Worm (Caenorhabditis elegans): ENCODE data around the gene pin-2.

The pin-2 gene

DNA sequence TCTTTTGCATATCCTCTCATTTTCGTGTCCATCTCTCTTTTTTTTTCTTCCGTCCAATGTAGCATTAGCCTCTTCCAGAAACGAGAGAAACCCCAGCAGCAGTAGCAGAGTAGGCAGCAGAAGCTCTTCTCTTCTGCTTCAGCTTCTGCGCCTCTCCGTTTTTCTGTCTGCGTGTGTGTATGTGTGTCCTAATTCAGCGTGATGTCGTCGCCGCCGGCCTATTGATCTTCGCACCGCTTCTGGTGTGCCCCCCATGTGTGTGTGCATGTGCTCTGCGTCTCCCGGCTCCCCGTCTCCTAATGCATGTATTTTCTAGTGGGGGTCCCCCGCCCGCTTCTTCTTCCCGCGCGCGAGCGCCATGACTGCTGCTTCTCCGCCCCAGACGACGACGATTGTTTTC, 22.2 kb upstream of the pin-2 start (continued):
- no peak for TF ChIP-seq B0019.2 (GFP tag; conservative IDR thresholded peaks at IDR 0.05)
- TF ChIP-seq ceh-91 (GFP tag; IDR thresholded peaks at IDR 0.05), result no peak
- no peak for TF ChIP-seq nhr-27 (tag; optimal IDR thresholded peaks at IDR 0.05)
- TF ChIP-seq T26A5.8 (tag; optimal IDR thresholded peaks at IDR 0.05), result no peak
- no peak for TF ChIP-seq nhr-80 (tag; optimal IDR thresholded peaks at IDR 0.05)
- no peak for TF ChIP-seq hmg-20 (GFP tag; IDR thresholded peaks at IDR 0.05)
- peak; percentile 3 for TF ChIP-seq somi-1 (GFP tag; optimal IDR thresholded peaks at IDR 0.05)
- TF ChIP-seq lin-35 (GFP tag; optimal IDR thresholded peaks at IDR 0.05), result peak in 1 of 3 experiments; percentile 41
- peak; percentile 39 for TF ChIP-seq mcd-1 (GFP tag; IDR thresholded peaks at IDR 0.05)
- no peak for TF ChIP-seq sea-2 (GFP tag; IDR thresholded peaks at IDR 0.05)
- no peak for TF ChIP-seq lag-1 (GFP tag; IDR thresholded peaks at IDR 0.05)
- TF ChIP-seq cebp-2 (GFP tag; IDR thresholded peaks at IDR 0.05), result no peak
- no peak for TF ChIP-seq snpc-4 (GFP tag; optimal IDR thresholded peaks at IDR 0.05)
- peak in 1 of 4 experiments; percentile 22 for TF ChIP-seq snpc-4 (tag; optimal IDR thresholded peaks at IDR 0.05)
- TF ChIP-seq egrh-3 (GFP tag; IDR thresholded peaks at IDR 0.05), result peak; percentile 76
- no peak for TF ChIP-seq lsl-1 (GFP tag; optimal IDR thresholded peaks at IDR 0.05)
- no peak for TF ChIP-seq ceh-40 (GFP tag; IDR thresholded peaks at IDR 0.05)
- no peak for TF ChIP-seq cebp-1 (GFP tag; IDR thresholded peaks at IDR 0.05)
- peak; percentile 58 for TF ChIP-seq cebp-1 (tag; optimal IDR thresholded peaks at IDR 0.05)
- peak; percentile 97 for TF ChIP-seq zfh-2 (GFP tag; conservative IDR thresholded peaks at IDR 0.05)
- 0 out of 2 replicates have a peak, but pooled peaks have one; percentile 57 for TF ChIP-seq pbrm-1 (GFP tag; IDR thresholded peaks at IDR 0.05)
- TF ChIP-seq zim-3 (tag; optimal IDR thresholded peaks at IDR 0.05), result peak; percentile 24
- no peak for TF ChIP-seq Y53F4B.3 (GFP tag; IDR thresholded peaks at IDR 0.05)
- TF ChIP-seq K12H6.12 (tag; optimal IDR thresholded peaks at IDR 0.05), result peak; percentile 73
- TF ChIP-seq nfyb-1 (GFP tag; IDR thresholded peaks at IDR 0.05), result no peak
- TF ChIP-seq mes-4 (tag; optimal IDR thresholded peaks at IDR 0.05), result no peak
- TF ChIP-seq F52B5.7 (tag; optimal IDR thresholded peaks at IDR 0.05), result no peak
- TF ChIP-seq hmg-1.2 (GFP tag; IDR thresholded peaks at IDR 0.05), result 0 out of 2 replicates have a peak, but pooled peaks have one; percentile 26

DNA sequence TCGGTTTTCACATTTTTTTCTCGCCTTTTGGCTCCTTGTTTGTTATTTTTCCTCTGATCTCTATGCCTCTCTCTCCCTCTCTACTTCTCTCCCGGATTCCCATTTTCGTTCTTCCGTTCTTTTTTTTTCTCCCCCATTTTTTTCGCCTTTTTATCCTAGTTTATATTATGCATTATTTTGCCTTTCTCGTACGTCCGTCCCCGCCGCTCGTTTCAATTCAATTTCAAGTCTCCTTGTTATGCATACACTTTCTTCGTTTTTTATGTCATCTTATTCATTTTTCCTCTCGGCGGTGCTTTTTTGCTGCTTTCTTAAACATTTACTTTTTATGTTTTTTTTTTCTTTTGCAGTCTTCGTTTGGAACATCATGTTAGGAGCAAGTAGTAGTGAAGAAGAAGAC, 20.1 kb upstream of the pin-2 start, which contains the start of gene unc-31:
Gene unc-31, plus strand, starts transcription at position 349 of the 400 bp plus-strand sequence.
- TF ChIP-seq ztf-18 (tag; optimal IDR thresholded peaks at IDR 0.05) (no peak), nfya-2 (GFP tag; IDR thresholded peaks at IDR 0.05) (no peak), K12H6.12 (tag; optimal IDR thresholded peaks at IDR 0.05) (no peak), mes-4 (tag; optimal IDR thresholded peaks at IDR 0.05) (no peak)

DNA sequence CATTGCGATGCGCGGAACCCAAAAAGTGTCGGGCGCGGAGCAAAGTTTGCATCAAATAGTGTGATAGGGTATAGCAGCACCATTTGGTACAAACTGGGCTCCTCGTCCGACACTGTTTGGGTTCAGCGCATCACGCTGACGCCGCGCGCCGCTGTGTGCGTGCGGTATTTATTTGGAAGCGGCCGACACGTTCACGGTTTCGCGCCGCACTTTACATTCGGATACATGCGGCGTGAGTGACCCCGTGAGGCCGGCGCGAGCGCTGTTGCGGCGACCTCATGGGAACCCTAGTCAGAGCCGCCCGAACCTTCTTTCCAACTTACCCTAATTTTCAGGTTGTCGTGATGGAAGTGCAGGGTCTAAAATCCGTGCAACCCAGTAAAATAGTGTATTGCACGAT, 12.7 kb upstream of the pin-2 start:
- TF ChIP-seq zfh-2 (GFP tag; conservative IDR thresholded peaks at IDR 0.05) (peak; percentile 89), egrh-3 (GFP tag; IDR thresholded peaks at IDR 0.05) (peak; percentile 39; the same call in 1 of the 2 replicates), rpc-1 (optimal IDR thresholded peaks at IDR 0.05) (no peak), rpc-1 (tag; optimal IDR thresholded peaks at IDR 0.05) (no peak), snpc-4 (GFP tag; optimal IDR thresholded peaks at IDR 0.05) (no peak), snpc-4 (tag; optimal IDR thresholded peaks at IDR 0.05) (peak in 1 of 4 experiments; percentile 46)

DNA sequence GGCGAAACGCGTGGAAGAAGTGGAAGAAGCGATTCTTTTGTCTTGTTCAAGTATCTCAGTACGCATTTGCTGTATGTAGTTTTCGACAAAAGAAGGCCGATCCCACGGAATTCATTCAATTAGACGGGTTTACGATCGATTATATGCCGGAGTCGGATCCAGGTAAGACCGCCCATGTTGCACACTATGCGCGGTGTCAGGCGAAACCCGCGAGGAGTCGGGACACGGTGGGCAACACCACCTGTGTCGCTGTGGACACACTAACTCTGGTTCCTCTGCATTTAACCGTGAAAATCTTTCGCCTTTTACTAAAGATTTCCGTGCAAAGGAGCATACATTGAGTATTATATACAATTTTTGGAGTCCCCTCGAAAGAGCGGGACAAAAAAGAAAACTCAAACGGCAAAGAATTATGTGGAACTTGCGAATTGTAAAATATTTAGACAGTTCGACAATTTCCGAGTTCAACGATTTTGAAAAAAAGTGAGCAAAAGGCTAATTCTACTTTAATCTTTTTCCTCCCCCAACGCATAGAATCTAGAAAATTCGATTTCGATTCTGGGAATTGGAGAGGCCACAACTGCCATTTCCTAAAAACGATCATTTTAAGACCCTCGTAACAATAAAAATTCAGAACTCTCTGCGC, 11.7 kb upstream of the pin-2 start:
- peak; percentile 72 for TF ChIP-seq tbp1 (GFP tag; optimal IDR thresholded peaks at IDR 0.05)
- no peak for TF ChIP-seq bed-2 (GFP tag; IDR thresholded peaks at IDR 0.05)
- TF ChIP-seq B0019.2 (GFP tag; conservative IDR thresholded peaks at IDR 0.05), result 0 out of 2 replicates have a peak, but pooled peaks have one; percentile 31
- TF ChIP-seq snpc-1.3 (tag; optimal IDR thresholded peaks at IDR 0.05; ENCODE audit: insufficient read depth), result peak; percentile 71
- no peak for TF ChIP-seq T07F8.4 (tag; optimal IDR thresholded peaks at IDR 0.05)
- no peak for TF ChIP-seq nhr-179 (tag; optimal IDR thresholded peaks at IDR 0.05)
- peak; percentile 94 for TF ChIP-seq D2030.7 (GFP tag; IDR thresholded peaks at IDR 0.05)
- TF ChIP-seq F37B4.10 (GFP tag; IDR thresholded peaks at IDR 0.05), result no peak
- TF ChIP-seq nhr-120 (GFP tag; IDR thresholded peaks at IDR 0.05), result no peak
- no peak for TF ChIP-seq somi-1 (GFP tag; optimal IDR thresholded peaks at IDR 0.05)
- TF ChIP-seq lin-35 (GFP tag; optimal IDR thresholded peaks at IDR 0.05), result no peak
- TF ChIP-seq Y53F4B.3 (GFP tag; IDR thresholded peaks at IDR 0.05), result no peak
- no peak for TF ChIP-seq K12H6.12 (tag; optimal IDR thresholded peaks at IDR 0.05)
- TF ChIP-seq aptf-3 (GFP tag; IDR thresholded peaks at IDR 0.05), result no peak
- no peak for TF ChIP-seq egrh-3 (GFP tag; IDR thresholded peaks at IDR 0.05)
- no peak for TF ChIP-seq unc-130 (GFP tag; optimal IDR thresholded peaks at IDR 0.05)
- no peak for TF ChIP-seq ztf-25 (GFP tag; IDR thresholded peaks at IDR 0.05)
- TF ChIP-seq rcor-1 (GFP tag; IDR thresholded peaks at IDR 0.05), result peak; percentile 81
